Fruit fly (Drosophila melanogaster) whole organism, embryonic: ENCODE measurements around the gene Pgd.
A peak's percentile ranks its signal among the peaks of the same experiment; 100 is the strongest.

Experiments used
- Asciz ChIP-seq: fragments of 200-800 bp; sonication (Bioruptor generic); optimal IDR thresholded peaks from 2 replicates; lab custom pipeline; 2017; ENCODE audit warnings: missing biosample characterization, mild to moderate bottlenecking, missing genetic modification characterization, missing genetic modification reagents
- Bteb2 ChIP-seq: fragments of 200-800 bp; sonication (Bioruptor generic); optimal IDR thresholded peaks from 2 replicates; lab custom pipeline; 2016; ENCODE audit warnings: missing biosample characterization, missing genetic modification characterization
- CG1024 ChIP-seq: fragments of 200-800 bp; sonication (Bioruptor generic); IDR thresholded peaks from 2 replicates; pipeline ENCODE4 v1.3.6; 2022; ENCODE audit warnings: missing biosample characterization, missing genetic modification characterization
- CG10366 ChIP-seq: fragments of 200-800 bp; sonication (Bioruptor generic); IDR thresholded peaks from 2 replicates; pipeline ENCODE4 v1.3.6; 2022; ENCODE audit warnings: missing biosample characterization, missing genetic modification characterization
- CG10979 ChIP-seq: fragments of 200-800 bp; sonication (Bioruptor generic); optimal IDR thresholded peaks from 2 replicates; lab custom pipeline; 2018; ENCODE audit warnings: missing biosample characterization, mild to moderate bottlenecking, missing genetic modification characterization, moderate library complexity
- CG11398 ChIP-seq: fragments of 200-800 bp; sonication (Bioruptor generic); optimal IDR thresholded peaks from 2 replicates; lab custom pipeline; 2016; ENCODE audit warnings: missing biosample characterization, missing genetic modification characterization
- CG11560 ChIP-seq: fragments of 200-800 bp; sonication (Bioruptor generic); IDR thresholded peaks from 3 replicates; pipeline ENCODE4 v1.3.6; 2022; ENCODE audit warnings: missing biosample characterization, missing genetic modification characterization
- CG12391 ChIP-seq: fragments of 200-800 bp; sonication (Bioruptor generic); optimal IDR thresholded peaks from 3 replicates; lab custom pipeline; 2018; ENCODE audit warnings: missing biosample characterization, mild to moderate bottlenecking, missing genetic modification characterization, moderate library complexity
- CG12769 ChIP-seq: fragments of 200-800 bp; sonication (Bioruptor generic); optimal IDR thresholded peaks from 2 replicates; lab custom pipeline; 2019; ENCODE audit warnings: missing biosample characterization, mild to moderate bottlenecking, missing genetic modification characterization, moderate library complexity
- CG15269 ChIP-seq: fragments of 200-800 bp; sonication (Bioruptor generic); optimal IDR thresholded peaks from 2 replicates; lab custom pipeline; 2018; ENCODE audit warnings: missing biosample characterization, mild to moderate bottlenecking, missing genetic modification characterization, moderate library complexity
- CG17385 ChIP-seq: fragments of 200-800 bp; sonication (Bioruptor generic); optimal IDR thresholded peaks from 3 replicates; lab custom pipeline; 2018; ENCODE audit warnings: missing biosample characterization, mild to moderate bottlenecking, missing genetic modification characterization
- CG17568 ChIP-seq: fragments of 200-800 bp; sonication (Bioruptor generic); optimal IDR thresholded peaks from 2 replicates; lab custom pipeline; 2018; ENCODE audit warnings: missing biosample characterization, mild to moderate bottlenecking, missing genetic modification characterization, moderate library complexity
- CG1832 ChIP-seq: fragments of 200-800 bp; sonication (Bioruptor generic); optimal IDR thresholded peaks from 2 replicates; lab custom pipeline; 2017; ENCODE audit warnings: missing biosample characterization, mild to moderate bottlenecking, missing genetic modification characterization, inconsistent platforms
- CG2116 ChIP-seq: fragments of 200-800 bp; sonication (Bioruptor generic); optimal IDR thresholded peaks from 3 replicates; lab custom pipeline; 2018; ENCODE audit warnings: missing biosample characterization, mild to moderate bottlenecking, missing genetic modification characterization
- CG2875 ChIP-seq: fragments of 200-800 bp; sonication (Bioruptor generic); optimal IDR thresholded peaks from 2 replicates; lab custom pipeline; 2017; ENCODE audit warnings: missing biosample characterization, mild to moderate bottlenecking, missing genetic modification characterization, missing genetic modification reagents
- CG2889 ChIP-seq: fragments of 200-800 bp; sonication (Bioruptor generic); IDR thresholded peaks from 3 replicates; pipeline ENCODE4 v1.3.6; 2022; ENCODE audit warnings: missing biosample characterization, missing genetic modification characterization
- CG3065 ChIP-seq: fragments of 200-800 bp; sonication (Bioruptor generic); optimal IDR thresholded peaks from 2 replicates; lab custom pipeline; 2016; ENCODE audit warnings: missing biosample characterization, missing genetic modification characterization
- CG31365 ChIP-seq: fragments of 200-800 bp; sonication (Bioruptor generic); optimal IDR thresholded peaks from 2 replicates; lab custom pipeline; 2018; ENCODE audit warnings: missing biosample characterization, mild to moderate bottlenecking, missing genetic modification characterization
- CG3163 ChIP-seq: fragments of 200-800 bp; sonication (Bioruptor generic); optimal IDR thresholded peaks from 3 replicates; lab custom pipeline; 2016; ENCODE audit warnings: missing biosample characterization, missing genetic modification characterization
- CG32532 ChIP-seq: fragments of 200-800 bp; sonication (Bioruptor generic); IDR thresholded peaks from 2 replicates; pipeline ENCODE4 v1.3.6; 2022; ENCODE audit warnings: missing biosample characterization, missing genetic modification characterization
- CG4617 ChIP-seq: fragments of 200-800 bp; sonication (Bioruptor generic); optimal IDR thresholded peaks from 3 replicates; lab custom pipeline; 2016; ENCODE audit warnings: missing biosample characterization, missing genetic modification characterization, borderline replicate concordance
- CG6854 ChIP-seq: fragments of 200-800 bp; sonication (Bioruptor generic); optimal IDR thresholded peaks from 3 replicates; lab custom pipeline; 2017; ENCODE audit warnings: missing biosample characterization, mild to moderate bottlenecking, missing genetic modification characterization
- CG8290 ChIP-seq, 3 experiments: fragments of 200-800 bp; sonication (Bioruptor generic); optimal IDR thresholded peaks; 2 replicates each; lab custom pipeline; 2016 to 2019; ENCODE audit warnings: missing biosample characterization in 3 of 3, missing genetic modification characterization in 3 of 3, mild to moderate bottlenecking in 2 of 3, moderate library complexity in 1 of 3
- CG9437 ChIP-seq: fragments of 200-800 bp; sonication (Bioruptor generic); optimal IDR thresholded peaks from 2 replicates; lab custom pipeline; 2018; ENCODE audit warnings: missing biosample characterization, mild to moderate bottlenecking, missing genetic modification characterization
- D19B ChIP-seq: fragments of 200-800 bp; sonication (Bioruptor generic); optimal IDR thresholded peaks from 2 replicates; lab custom pipeline; 2017; ENCODE audit warnings: missing biosample characterization, mild to moderate bottlenecking, missing genetic modification characterization
- Dfd ChIP-seq, 2 experiments: fragments of >200 bp; optimal IDR thresholded peaks; 2 replicates each; lab custom pipeline; 2017; ENCODE audit warnings: missing biosample characterization in 2 of 2, missing genetic modification characterization in 2 of 2
- Drgx ChIP-seq: fragments of 200-800 bp; sonication (Bioruptor generic); IDR thresholded peaks from 2 replicates; pipeline ENCODE4 v1.3.6; 2022; ENCODE audit warnings: missing biosample characterization, missing genetic modification characterization
- Ets65A ChIP-seq: fragments of 200-800 bp; sonication (Bioruptor generic); peaks from one replicate; lab custom pipeline; 2016; ENCODE audit warnings: missing biosample characterization, missing genetic modification characterization
- Kr ChIP-seq: fragments of 200-800 bp; sonication (Bioruptor generic); optimal IDR thresholded peaks from 2 replicates; lab custom pipeline; 2017; ENCODE audit warnings: missing biosample characterization, mild to moderate bottlenecking, missing genetic modification characterization
- Med ChIP-seq: fragments of 200-800 bp; sonication (Bioruptor generic); peaks from one replicate; lab custom pipeline; 2016; ENCODE audit warnings: missing biosample characterization, missing genetic modification characterization, mild to moderate bottlenecking, inconsistent platforms, moderate library complexity
- Meics ChIP-seq: fragments of 200-800 bp; sonication (Bioruptor generic); optimal IDR thresholded peaks from 2 replicates; lab custom pipeline; 2017; ENCODE audit warnings: missing biosample characterization, mild to moderate bottlenecking, missing genetic modification characterization
- Nf-YA ChIP-seq: fragments of 200-800 bp; sonication (Bioruptor generic); IDR thresholded peaks from 2 replicates; pipeline ENCODE4 v1.3.6; 2022; ENCODE audit warnings: missing biosample characterization, missing genetic modification characterization
- amos ChIP-seq: fragments of 200-800 bp; sonication (Bioruptor generic); IDR thresholded peaks from 2 replicates; pipeline ENCODE4 v1.3.6; 2022; ENCODE audit warnings: missing biosample characterization, missing genetic modification characterization; ENCODE audit not compliant: partially characterized antibody
- ara ChIP-seq: fragments of 200-800 bp; sonication (Bioruptor generic); IDR thresholded peaks from 2 replicates; pipeline ENCODE4 v1.3.6; 2022; ENCODE audit warnings: missing biosample characterization, missing genetic modification characterization
- az2 ChIP-seq: fragments of 200-800 bp; sonication (Bioruptor generic); optimal IDR thresholded peaks from 3 replicates; lab custom pipeline; 2016; ENCODE audit warnings: missing biosample characterization, missing genetic modification characterization
- bigmax ChIP-seq: fragments of 200-800 bp; sonication (Bioruptor generic); optimal IDR thresholded peaks from 2 replicates; lab custom pipeline; 2018; ENCODE audit warnings: missing biosample characterization, mild to moderate bottlenecking, missing genetic modification characterization
- cg ChIP-seq: fragments of 200-800 bp; sonication (Bioruptor generic); optimal IDR thresholded peaks from 3 replicates; lab custom pipeline; 2019; ENCODE audit warnings: missing biosample characterization, mild to moderate bottlenecking, missing genetic modification characterization, moderate library complexity
- dimm ChIP-seq: fragments of 200-800 bp; sonication (Bioruptor generic); IDR thresholded peaks from 2 replicates; pipeline ENCODE4 v1.3.6; 2022; ENCODE audit warnings: missing biosample characterization, missing genetic modification characterization
- en ChIP-seq: fragments of 200-800 bp; sonication (Bioruptor generic); optimal IDR thresholded peaks from 2 replicates; lab custom pipeline; 2016; ENCODE audit warnings: missing biosample characterization, missing genetic modification characterization
- fd96Cb ChIP-seq: fragments of 200-800 bp; sonication (Bioruptor generic); optimal IDR thresholded peaks from 2 replicates; lab custom pipeline; 2018; ENCODE audit warnings: missing biosample characterization, mild to moderate bottlenecking, missing genetic modification characterization, moderate library complexity
- mirr ChIP-seq: fragments of 200-800 bp; sonication (Bioruptor generic); optimal IDR thresholded peaks from 3 replicates; lab custom pipeline; 2018; ENCODE audit warnings: missing biosample characterization, mild to moderate bottlenecking, missing genetic modification characterization
- pita ChIP-seq: fragments of 200-800 bp; sonication (Bioruptor generic); optimal IDR thresholded peaks from 2 replicates; lab custom pipeline; 2017; ENCODE audit warnings: missing biosample characterization, mild to moderate bottlenecking, missing genetic modification characterization
- sd ChIP-seq: fragments of 200-800 bp; sonication (Bioruptor generic); optimal IDR thresholded peaks from 3 replicates; lab custom pipeline; 2018; ENCODE audit warnings: missing biosample characterization, mild to moderate bottlenecking, missing genetic modification characterization, moderate library complexity
- sens ChIP-seq: fragments of 200-800 bp; sonication (Bioruptor generic); peaks from one replicate; lab custom pipeline; 2016; ENCODE audit warnings: missing biosample characterization, missing genetic modification characterization
- sr ChIP-seq: fragments of 200-800 bp; sonication (Bioruptor generic); IDR thresholded peaks from 3 replicates; pipeline ENCODE4 v1.3.6; 2022; ENCODE audit warnings: missing biosample characterization, missing genetic modification characterization
- z ChIP-seq: fragments of 200-800 bp; sonication (Bioruptor generic); IDR thresholded peaks from 3 replicates; pipeline ENCODE4 v1.3.6; 2022; ENCODE audit warnings: missing biosample characterization, missing genetic modification characterization

The Pgd gene

DNA sequence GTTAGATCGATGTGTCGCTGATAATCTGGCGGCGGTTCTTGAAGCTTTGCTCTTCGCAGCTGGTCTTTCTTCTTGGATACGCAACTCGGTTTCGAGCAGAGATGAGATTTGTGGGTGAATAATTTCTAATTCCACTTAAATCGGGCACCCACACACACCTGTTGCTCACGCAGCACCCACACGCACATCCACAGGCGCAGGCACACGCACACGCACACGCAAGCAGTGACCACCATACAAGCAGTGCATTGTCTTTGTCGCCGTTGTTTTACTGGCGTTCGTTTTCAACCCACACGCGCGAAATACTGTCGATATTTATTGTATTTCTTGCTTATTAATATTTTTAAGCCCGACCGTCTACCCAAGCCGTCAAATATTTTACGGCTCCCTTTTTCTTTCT is 48.6 kb upstream of the Pgd start (continued):
- TF ChIP-seq sr (peak; percentile 86), sens (no peak), cg (GFP tag; lab: Kevin White, UChicago) (peak; percentile 70), Dfd (GFP tag; optimal IDR thresholded peaks at IDR 0.05; lab: Kevin White, UChicago) (peak in 1 of 2 experiments; percentile 53), CG6854 (GFP tag; lab: Kevin White, UChicago) (no peak), CG2889 (GFP tag; lab: Robert Waterston, UW) (no peak), amos (GFP tag; lab: Robert Waterston, UW) (no peak), CG8290 (GFP tag; optimal IDR thresholded peaks at IDR 0.05; lab: Kevin White, UChicago) (peak; percentile 44), CG8290 (tag; optimal IDR thresholded peaks at IDR 0.05; lab: Kevin White, UChicago) (no peak), CG10979 (tag; lab: Kevin White, UChicago) (no peak), Bteb2 (no peak), CG10366 (GFP tag; lab: Robert Waterston, UW) (no peak), CG9437 (GFP tag; lab: Kevin White, UChicago) (no peak), CG11560 (tag; lab: Robert Waterston, UW) (no peak), CG31365 (tag; lab: Kevin White, UChicago) (peak; percentile 92), az2 (no peak), CG1024 (GFP tag; lab: Robert Waterston, UW) (no peak), Meics (GFP tag; lab: Kevin White, UChicago) (no peak), Nf-YA (no peak), en (GFP tag; lab: Kevin White, UChicago) (no peak)

- TF ChIP-seq Drgx (GFP tag; lab: Robert Waterston, UW) (peak; percentile 39; the same call in 1 of the 2 replicates), z (no peak)
Observed at dm6 chrX:2098267-2098666, 46.7 kb upstream of the Pgd start.

dm6 chrX:2103859-2104258 is 41.1 kb upstream of the Pgd start:
- TF ChIP-seq CG17385 = no peak
- TF ChIP-seq Med (GFP tag; lab: Kevin White, UChicago) = peak; percentile 55
- peak; percentile 72 for TF ChIP-seq Ets65A (GFP tag; lab: Kevin White, UChicago)

- peak; percentile 59 for TF ChIP-seq CG12769 (tag; lab: Kevin White, UChicago)
- TF ChIP-seq sd (tag; lab: Kevin White, UChicago) = peak; percentile 68
- no peak for TF ChIP-seq CG3163 (GFP tag; lab: Kevin White, UChicago)
Observed at dm6 chrX:2104365-2104764, 40.6 kb upstream of the Pgd start.

DNA sequence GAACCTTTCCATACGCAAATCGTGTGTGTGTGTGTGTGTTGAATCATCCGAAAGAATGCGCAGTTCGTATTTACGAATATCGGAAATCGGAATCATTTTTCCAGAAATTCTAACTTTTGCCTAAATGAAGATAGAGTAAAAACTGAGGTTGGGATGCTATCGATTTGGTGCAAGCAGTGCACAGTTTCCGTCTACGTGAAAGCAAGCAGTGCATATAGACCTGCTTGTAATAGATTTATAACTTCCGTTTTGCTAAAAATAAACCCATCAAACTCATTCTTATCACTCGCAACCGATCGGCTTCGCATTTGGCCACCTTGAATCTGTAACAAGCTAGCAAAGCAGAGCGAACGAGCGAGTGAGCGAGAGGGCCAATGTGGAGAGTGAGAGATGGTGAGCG is 38.6 kb upstream of the Pgd start:
- TF ChIP-seq CG1832 (peak; percentile 14), pita (GFP tag; lab: Kevin White, UChicago) (no peak), fd96Cb (tag; lab: Kevin White, UChicago) (no peak), CG4617 (GFP tag; lab: Kevin White, UChicago) (no peak), bigmax (GFP tag; lab: Kevin White, UChicago) (no peak), D19B (GFP tag; lab: Kevin White, UChicago) (no peak), mirr (GFP tag; lab: Kevin White, UChicago) (peak; percentile 12), dimm (GFP tag; lab: Robert Waterston, UW) (no peak), CG11398 (no peak), CG12391 (tag; lab: Kevin White, UChicago) (no peak), CG12769 (tag; lab: Kevin White, UChicago) (peak; percentile 62), sens (no peak), CG17568 (GFP tag; lab: Kevin White, UChicago) (no peak), CG2875 (GFP tag; lab: Kevin White, UChicago) (no peak), Asciz (GFP tag; lab: Kevin White, UChicago) (no peak), CG32532 (GFP tag; lab: Robert Waterston, UW) (peak; percentile 16; the same call in 1 of the 2 replicates), CG3065 (no peak), CG15269 (tag; lab: Kevin White, UChicago) (no peak), CG2116 (no peak), Kr (GFP tag; lab: Kevin White, UChicago) (no peak), ara (GFP tag; lab: Robert Waterston, UW) (no peak)
